Fruit fly (Drosophila melanogaster): ENCODE measurements around the gene Ir94e.

The Ir94e gene

dm6 chr3R:23356920-23357386 is 48.4 kb upstream of the Ir94e start (continued):
- TF ChIP-seq D (optimal IDR thresholded peaks at IDR 0.05) = no peak
- TF ChIP-seq D (GFP tag; optimal IDR thresholded peaks at IDR 0.05) = peak; percentile 66
- TF ChIP-seq stc (GFP tag; IDR thresholded peaks at IDR 0.05) = peak; percentile 81
- peak; percentile 93 for TF ChIP-seq CG10209 (GFP tag; optimal IDR thresholded peaks at IDR 0.05)
- TF ChIP-seq CrebB (tag; optimal IDR thresholded peaks at IDR 0.05) = peak; percentile 83
- peak; percentile 92 for TF ChIP-seq CG18262 (tag; optimal IDR thresholded peaks at IDR 0.05)
- no peak for TF ChIP-seq CG31365 (tag; optimal IDR thresholded peaks at IDR 0.05)
- TF ChIP-seq Lpt (GFP tag; optimal IDR thresholded peaks at IDR 0.05) = no peak
- TF ChIP-seq cad (GFP tag; optimal IDR thresholded peaks at IDR 0.05) = no peak
- TF ChIP-seq C15 (GFP tag; IDR thresholded peaks at IDR 0.05) = 0 out of 3 replicates have a peak, but pooled peaks have one; percentile 59
- no peak for TF ChIP-seq mam (GFP tag; optimal IDR thresholded peaks at IDR 0.05)
- no peak for TF ChIP-seq CG2199 (GFP tag; IDR thresholded peaks at IDR 0.05)
- no peak for TF ChIP-seq pros (GFP tag; optimal IDR thresholded peaks at IDR 0.05)
- peak; percentile 88 for TF ChIP-seq CG11695 (GFP tag; IDR thresholded peaks at IDR 0.05)
- peak; percentile 83 for TF ChIP-seq CG12155 (GFP tag; optimal IDR thresholded peaks at IDR 0.05)
- TF ChIP-seq zfh2 (GFP tag; optimal IDR thresholded peaks at IDR 0.05) = no peak
- no peak for TF ChIP-seq CG42726 (GFP tag; IDR thresholded peaks at IDR 0.05; ENCODE audit: partially characterized antibody)
- peak; percentile 67 for TF ChIP-seq CG2875 (GFP tag; optimal IDR thresholded peaks at IDR 0.05)
- TF ChIP-seq CG11398 (GFP tag; optimal IDR thresholded peaks at IDR 0.05) = no peak
- peak; percentile 56 for TF ChIP-seq CG3065 (GFP tag; optimal IDR thresholded peaks at IDR 0.05)
- TF ChIP-seq CG13296 (GFP tag; optimal IDR thresholded peaks at IDR 0.05) = peak; percentile 83
- TF ChIP-seq CG2678 (tag; optimal IDR thresholded peaks at IDR 0.05) = peak; percentile 81
- peak; percentile 68 for TF ChIP-seq Nf-YA (GFP tag; IDR thresholded peaks at IDR 0.05)
- TF ChIP-seq CG4617 (GFP tag; optimal IDR thresholded peaks at IDR 0.05; ENCODE audit: borderline replicate concordance) = peak; percentile 39
- TF ChIP-seq toy (GFP tag; IDR thresholded peaks at IDR 0.05) = peak; percentile 50; the same call in 1 of the 2 replicates
- TF ChIP-seq phol (tag; optimal IDR thresholded peaks at IDR 0.05) = peak; percentile 87
- TF ChIP-seq zfh1 (GFP tag; IDR thresholded peaks at IDR 0.05) = peak; percentile 76
- TF ChIP-seq gsb-n (tag; optimal IDR thresholded peaks at IDR 0.05) = peak; percentile 81
- TF ChIP-seq CG6654 (GFP tag; optimal IDR thresholded peaks at IDR 0.05) = peak; percentile 49
- TF ChIP-seq CG12219 (GFP tag; optimal IDR thresholded peaks at IDR 0.05) = peak; percentile 82
- peak; percentile 80 for TF ChIP-seq ranshi (GFP tag; IDR thresholded peaks at IDR 0.05)
- TF ChIP-seq oc (tag; optimal IDR thresholded peaks at IDR 0.05) = peak; percentile 92
- TF ChIP-seq Fer1 (GFP tag; optimal IDR thresholded peaks at IDR 0.05) = peak; percentile 71
- no peak for TF ChIP-seq CG6683 (GFP tag; optimal IDR thresholded peaks at IDR 0.05)
- TF ChIP-seq Bteb2 (GFP tag; optimal IDR thresholded peaks at IDR 0.05) = peak; percentile 1
- peak; percentile 59 for TF ChIP-seq cg (GFP tag; optimal IDR thresholded peaks at IDR 0.05)
- no peak for TF ChIP-seq crc (GFP tag; optimal IDR thresholded peaks at IDR 0.05)

- no peak for TF ChIP-seq pros (GFP tag; optimal IDR thresholded peaks at IDR 0.05)
- no peak for TF ChIP-seq Trl (optimal IDR thresholded peaks at IDR 0.05)
- no peak for TF ChIP-seq Trl (GFP tag; optimal IDR thresholded peaks at IDR 0.05)
- no peak for TF ChIP-seq Chrac-16 (GFP tag; optimal IDR thresholded peaks at IDR 0.05)
- no peak for TF ChIP-seq zen2 (GFP tag; IDR thresholded peaks at IDR 0.05; ENCODE audit: partially characterized antibody)
- no peak for TF ChIP-seq CG18599 (GFP tag; optimal IDR thresholded peaks at IDR 0.05)
- TF ChIP-seq crc (GFP tag; optimal IDR thresholded peaks at IDR 0.05) = no peak
- no peak for TF ChIP-seq ssp (GFP tag; IDR thresholded peaks at IDR 0.05)
- no peak for TF ChIP-seq lbe (GFP tag; optimal IDR thresholded peaks at IDR 0.05)
- no peak for TF ChIP-seq Nf-YA (GFP tag; IDR thresholded peaks at IDR 0.05)
- TF ChIP-seq kay (GFP tag; optimal IDR thresholded peaks at IDR 0.05) = no peak
- TF ChIP-seq HLH4C (GFP tag; IDR thresholded peaks at IDR 0.05; ENCODE audit: partially characterized antibody) = no peak
- no peak for TF ChIP-seq gt (GFP tag; IDR thresholded peaks at IDR 0.05)
- TF ChIP-seq CG2120 (GFP tag; optimal IDR thresholded peaks at IDR 0.05) = no peak
- TF ChIP-seq ap (GFP tag; IDR thresholded peaks at IDR 0.05) = no peak
- TF ChIP-seq HLH3B (GFP tag; IDR thresholded peaks at IDR 0.05) = peak; percentile 20; the same call in 1 of the 2 replicates
- peak; percentile 30 for TF ChIP-seq CG13894 (tag; optimal IDR thresholded peaks at IDR 0.05)
- TF ChIP-seq Xbp1 (GFP tag; optimal IDR thresholded peaks at IDR 0.05) = no peak
- no peak for TF ChIP-seq gsb (GFP tag; IDR thresholded peaks at IDR 0.05)
Measured at dm6 chr3R:23358565-23359138, 46.7 kb upstream of the Ir94e start, which contains the start of gene RpS3. Gene RpS3, plus strand, starts transcription at chr3R:23358812.

Measured in whole organism, embryonic.